Fruit fly (Drosophila melanogaster) whole organism, embryonic: ENCODE data around the gene PolE2.

Experiments used
- CG10267 ChIP-seq: fragments of 200-800 bp; sonication (Bioruptor generic); optimal IDR thresholded peaks from 2 replicates; lab custom pipeline; 2018; ENCODE audit warnings: missing biosample characterization, mild to moderate bottlenecking, missing genetic modification characterization, moderate library complexity
- CG10274 ChIP-seq: fragments of 200-800 bp; sonication (Bioruptor generic); optimal IDR thresholded peaks from 3 replicates; lab custom pipeline; 2017; ENCODE audit warnings: missing biosample characterization, mild to moderate bottlenecking, missing genetic modification characterization
- CG10366 ChIP-seq: fragments of 200-800 bp; sonication (Bioruptor generic); IDR thresholded peaks from 2 replicates; pipeline ENCODE4 v1.3.6; 2022; ENCODE audit warnings: missing biosample characterization, missing genetic modification characterization
- CG10565 ChIP-seq: fragments of 200-800 bp; sonication (Bioruptor generic); optimal IDR thresholded peaks from 3 replicates; lab custom pipeline; 2016; ENCODE audit warnings: missing biosample characterization, mild to moderate bottlenecking, missing genetic modification characterization
- CG11247 ChIP-seq: fragments of 200-800 bp; sonication (Bioruptor generic); IDR thresholded peaks from 2 replicates; pipeline ENCODE4 v1.3.6; 2022; ENCODE audit warnings: missing biosample characterization, missing genetic modification characterization
- CG11398 ChIP-seq: fragments of 200-800 bp; sonication (Bioruptor generic); optimal IDR thresholded peaks from 2 replicates; lab custom pipeline; 2016; ENCODE audit warnings: missing biosample characterization, missing genetic modification characterization
- CG12236 ChIP-seq: fragments of 200-800 bp; sonication (Bioruptor generic); optimal IDR thresholded peaks from 2 replicates; lab custom pipeline; 2016; ENCODE audit warnings: missing biosample characterization, missing genetic modification characterization
- CG14441 ChIP-seq: fragments of 200-800 bp; sonication (Bioruptor generic); IDR thresholded peaks from 2 replicates; pipeline ENCODE4 v1.3.6; 2022; ENCODE audit warnings: missing biosample characterization, missing genetic modification characterization
- CG15514 ChIP-seq: fragments of 200-800 bp; sonication (Bioruptor generic); optimal IDR thresholded peaks from 3 replicates; lab custom pipeline; 2017; ENCODE audit warnings: missing biosample characterization, missing genetic modification characterization, mild to moderate bottlenecking, moderate library complexity, missing genetic modification reagents
- CG18476 ChIP-seq: fragments of 200-800 bp; sonication (Bioruptor generic); optimal IDR thresholded peaks from 2 replicates; lab custom pipeline; 2016; ENCODE audit warnings: missing biosample characterization, mild to moderate bottlenecking, missing genetic modification characterization
- CG18619 ChIP-seq: fragments of 200-800 bp; sonication (Bioruptor generic); optimal IDR thresholded peaks from 3 replicates; lab custom pipeline; 2017; ENCODE audit warnings: missing biosample characterization, mild to moderate bottlenecking, missing genetic modification characterization
- CG33213 ChIP-seq: fragments of 200-800 bp; sonication (Bioruptor generic); optimal IDR thresholded peaks from 3 replicates; lab custom pipeline; 2016; ENCODE audit warnings: missing biosample characterization, missing genetic modification characterization
- CG3726 ChIP-seq: fragments of 200-800 bp; sonication (Bioruptor generic); IDR thresholded peaks from 3 replicates; pipeline ENCODE4, ENCODE4 v1.3.6; 2022; ENCODE audit warnings: missing biosample characterization, missing genetic modification characterization
- CG7271 ChIP-seq: fragments of 200-800 bp; sonication (Bioruptor generic); optimal IDR thresholded peaks from 2 replicates; lab custom pipeline; 2018; ENCODE audit warnings: missing biosample characterization, mild to moderate bottlenecking, missing genetic modification characterization, moderate library complexity
- CG7839 ChIP-seq: fragments of 200-800 bp; sonication (Bioruptor generic); optimal IDR thresholded peaks from 3 replicates; lab custom pipeline; 2018; ENCODE audit warnings: missing biosample characterization, mild to moderate bottlenecking, missing genetic modification characterization, moderate library complexity
- Elba2 ChIP-seq: fragments of 200-800 bp; sonication (Bioruptor generic); optimal IDR thresholded peaks from 3 replicates; lab custom pipeline; 2016; ENCODE audit warnings: missing biosample characterization, missing genetic modification characterization
- Gug ChIP-seq: fragments of 200-800 bp; sonication (Bioruptor generic); IDR thresholded peaks from 4 replicates; pipeline ENCODE4 v1.3.6; 2022; ENCODE audit warnings: missing biosample characterization, missing genetic modification characterization
- Lim3 ChIP-seq: fragments of 200-800 bp; sonication (Bioruptor generic); IDR thresholded peaks from 2 replicates; pipeline ENCODE4 v1.3.6; 2022; ENCODE audit warnings: missing biosample characterization, missing genetic modification characterization
- MESR4 ChIP-seq: fragments of 200-800 bp; sonication (Bioruptor generic); optimal IDR thresholded peaks from 2 replicates; lab custom pipeline; 2018; ENCODE audit warnings: missing biosample characterization, mild to moderate bottlenecking, missing genetic modification characterization, moderate library complexity
- NFAT ChIP-seq: fragments of 200-800 bp; sonication (Bioruptor generic); IDR thresholded peaks from 2 replicates; pipeline ENCODE4 v1.3.6; 2022; ENCODE audit warnings: missing biosample characterization, missing genetic modification characterization
- Neu2 ChIP-seq: fragments of 200-800 bp; sonication (Bioruptor generic); optimal IDR thresholded peaks from 3 replicates; lab custom pipeline; 2016; ENCODE audit warnings: missing biosample characterization, missing genetic modification characterization, borderline replicate concordance
- Sox100B ChIP-seq: fragments of 200-800 bp; sonication (Bioruptor generic); optimal IDR thresholded peaks from 3 replicates; lab custom pipeline; 2018; ENCODE audit warnings: missing biosample characterization, mild to moderate bottlenecking, missing genetic modification characterization
- ap ChIP-seq: fragments of 200-800 bp; sonication (Bioruptor generic); IDR thresholded peaks from 2 replicates; pipeline ENCODE4 v1.3.6; 2022; ENCODE audit warnings: missing biosample characterization, missing genetic modification characterization
- chinmo ChIP-seq: fragments of 200-800 bp; sonication (Bioruptor generic); IDR thresholded peaks from 4 replicates; pipeline ENCODE4 v1.3.6; 2022; ENCODE audit warnings: missing biosample characterization, missing genetic modification characterization; ENCODE audit not compliant: partially characterized antibody
- da ChIP-seq: fragments of 200-800 bp; sonication (Bioruptor generic); optimal IDR thresholded peaks from 2 replicates; lab custom pipeline; 2016; ENCODE audit warnings: missing biosample characterization, missing genetic modification characterization
- dati ChIP-seq: fragments of 200-800 bp; sonication (Bioruptor generic); IDR thresholded peaks from 2 replicates; pipeline ENCODE4 v1.3.6; 2022; ENCODE audit warnings: missing biosample characterization, missing genetic modification characterization
- gem ChIP-seq: fragments of 200-800 bp; sonication (Bioruptor generic); optimal IDR thresholded peaks from 2 replicates; lab custom pipeline; 2019; ENCODE audit warnings: missing biosample characterization, mild to moderate bottlenecking, missing genetic modification characterization, moderate library complexity
- gsb-n ChIP-seq: fragments of 200-800 bp; sonication (Bioruptor generic); optimal IDR thresholded peaks from 3 replicates; lab custom pipeline; 2018; ENCODE audit warnings: missing biosample characterization, mild to moderate bottlenecking, missing genetic modification characterization
- her ChIP-seq: fragments of 200-800 bp; sonication (Bioruptor generic); optimal IDR thresholded peaks from 2 replicates; lab custom pipeline; 2016; ENCODE audit warnings: missing biosample characterization, missing genetic modification characterization
- insv ChIP-seq, 2 experiments: fragments of 200-800 bp; sonication (Bioruptor generic); optimal IDR thresholded peaks; 3 replicates each; lab custom pipeline; 2016 to 2018; ENCODE audit warnings: missing biosample characterization in 2 of 2, missing genetic modification characterization in 2 of 2
- jumu ChIP-seq: fragments of 200-800 bp; sonication (Bioruptor generic); optimal IDR thresholded peaks from 3 replicates; lab custom pipeline; 2016; ENCODE audit warnings: missing biosample characterization, missing genetic modification characterization
- kni ChIP-seq: fragments of 200-800 bp; sonication (Bioruptor generic); optimal IDR thresholded peaks from 3 replicates; lab custom pipeline; 2017; ENCODE audit warnings: mild to moderate bottlenecking, missing biosample characterization, missing genetic modification reagents, missing genetic modification characterization
- nau ChIP-seq: fragments of 200-800 bp; sonication (Bioruptor generic); optimal IDR thresholded peaks from 3 replicates; lab custom pipeline; 2017; ENCODE audit warnings: missing biosample characterization, mild to moderate bottlenecking, missing genetic modification characterization, missing genetic modification reagents
- oc ChIP-seq: fragments of 200-800 bp; sonication (Bioruptor generic); optimal IDR thresholded peaks from 2 replicates; lab custom pipeline; 2018; ENCODE audit warnings: missing biosample characterization, mild to moderate bottlenecking, missing genetic modification characterization, moderate library complexity
- peb ChIP-seq: fragments of 200-800 bp; sonication (Bioruptor generic); IDR thresholded peaks from 2 replicates; pipeline ENCODE4 v1.3.6; 2022; ENCODE audit warnings: missing biosample characterization, missing genetic modification characterization
- pros ChIP-seq: fragments of 200-800 bp; sonication (Bioruptor generic); optimal IDR thresholded peaks from 3 replicates; lab custom pipeline; 2019; ENCODE audit warnings: missing biosample characterization, mild to moderate bottlenecking, missing genetic modification characterization, moderate library complexity
- tap ChIP-seq: fragments of 200-800 bp; optimal IDR thresholded peaks from 3 replicates; lab custom pipeline; 2019; ENCODE audit warnings: missing biosample characterization, mild to moderate bottlenecking, missing genetic modification characterization, moderate library complexity
- wdn ChIP-seq: fragments of 200-800 bp; sonication (Bioruptor generic); IDR thresholded peaks from 2 replicates; pipeline ENCODE4 v1.3.6; 2022; ENCODE audit warnings: missing biosample characterization, missing genetic modification characterization
- yki ChIP-seq: fragments of >200 bp; optimal IDR thresholded peaks from 3 replicates; lab custom pipeline; 2018

PolE2 gene

DNA sequence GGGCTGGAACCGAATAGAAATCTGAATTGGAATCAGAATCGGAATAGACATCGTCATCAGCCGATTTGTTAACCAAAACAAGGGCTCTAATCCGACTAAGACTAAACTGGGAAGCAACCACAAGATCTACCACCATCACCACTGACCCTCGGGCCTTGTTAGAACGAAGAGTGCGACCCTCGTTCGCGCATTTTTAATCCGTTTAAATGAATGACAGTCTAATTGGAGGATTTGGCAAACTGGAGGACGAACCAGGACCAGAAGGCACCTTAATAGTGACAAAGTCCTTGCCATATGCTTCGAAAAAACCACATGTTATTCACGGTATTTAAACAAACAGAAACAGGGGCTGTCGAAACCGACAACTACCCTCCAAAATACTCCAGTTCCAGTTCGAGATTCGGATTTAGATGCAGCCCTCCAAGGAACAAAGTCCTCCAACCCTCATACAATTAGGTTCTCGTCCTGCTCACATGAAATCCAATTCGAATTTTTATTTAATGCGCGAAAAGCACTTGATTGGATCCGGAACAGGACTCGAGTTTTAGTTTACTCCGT, 18.4 kb downstream of the PolE2 start:
- peak; percentile 69 for TF ChIP-seq pros (GFP tag; lab: Kevin White, UChicago)
- TF ChIP-seq CG10274 (GFP tag; lab: Kevin White, UChicago), result no peak
- TF ChIP-seq oc (tag; lab: Kevin White, UChicago), result peak; percentile 43
- peak; percentile 51 for TF ChIP-seq tap (tag; lab: Kevin White, UChicago)
- TF ChIP-seq CG18476 (GFP tag; lab: Kevin White, UChicago), result peak; percentile 18
- peak in 1 of 2 experiments; percentile 92 for TF ChIP-seq insv (GFP tag; optimal IDR thresholded peaks at IDR 0.05; lab: Kevin White, UChicago)
- TF ChIP-seq CG18619, result no peak
- TF ChIP-seq CG10267 (tag; lab: Kevin White, UChicago), result no peak
- no peak for TF ChIP-seq CG11398
- no peak for TF ChIP-seq her (GFP tag; lab: Kevin White, UChicago)
- TF ChIP-seq da (GFP tag; lab: Kevin White, UChicago), result no peak
- peak; percentile 61 for TF ChIP-seq gsb-n (tag; lab: Kevin White, UChicago)
- TF ChIP-seq, all 482 proteins: peak for 6

dm6 chr3L:5873011-5873410, 24.2 kb downstream of the PolE2 start, which contains the start of gene CG18586:
TSS of gene CG18586 (plus strand) at chr3L:5873311.
- TF ChIP-seq chinmo (GFP tag; lab: Robert Waterston, UW), result no peak
- no peak for TF ChIP-seq Elba2 (GFP tag; lab: Kevin White, UChicago)
- TF ChIP-seq CG12236, result no peak
- no peak for TF ChIP-seq Lim3 (GFP tag; lab: Robert Waterston, UW)
- no peak for TF ChIP-seq CG10267 (tag; lab: Kevin White, UChicago)
- no peak for TF ChIP-seq Neu2 (GFP tag; lab: Kevin White, UChicago)
- no peak for TF ChIP-seq gem (tag; lab: Kevin White, UChicago)
- TF ChIP-seq Sox100B (GFP tag; lab: Kevin White, UChicago), result no peak
- TF ChIP-seq CG3726, result no peak
- TF ChIP-seq NFAT (GFP tag; lab: Robert Waterston, UW), result no peak
- TF ChIP-seq wdn (GFP tag; lab: Robert Waterston, UW), result no peak
- no peak for TF ChIP-seq CG7839 (tag; lab: Kevin White, UChicago)
- TF ChIP-seq jumu, result no peak
- TF ChIP-seq kni, result no peak
- TF ChIP-seq dati, result no peak

- no peak for TF ChIP-seq CG11247 (GFP tag; lab: Robert Waterston, UW)
- no peak for TF ChIP-seq CG7271 (tag; lab: Kevin White, UChicago)
- TF ChIP-seq CG10366 (GFP tag; lab: Robert Waterston, UW), result no peak
- TF ChIP-seq CG15514, result no peak
- TF ChIP-seq Gug (GFP tag; lab: Robert Waterston, UW), result no peak
- no peak for TF ChIP-seq peb
- TF ChIP-seq CG33213 (GFP tag; lab: Kevin White, UChicago), result no peak
- TF ChIP-seq ap (GFP tag; lab: Robert Waterston, UW), result no peak
- no peak for TF ChIP-seq CG10565
- no peak for TF ChIP-seq yki (lab: Kevin White, UChicago)
- no peak for TF ChIP-seq nau
- TF ChIP-seq MESR4 (GFP tag; lab: Kevin White, UChicago), result no peak
- no peak for TF ChIP-seq CG14441 (GFP tag; lab: Robert Waterston, UW)
Measured at dm6 chr3L:5871201-5871600, 26.0 kb downstream of the PolE2 start, which contains the start of gene CG5568. TSS of gene CG5568 (plus strand) at chr3L:5871501.
